Fruit fly (Drosophila melanogaster) whole organism, pupa: Measurements from ENCODE around the gene fok.

Experiments used
- CG10348 ChIP-seq: fragments of 200-800 bp; sonication (Bioruptor generic); IDR thresholded peaks from 2 replicates; pipeline ENCODE4 v1.3.6; 2022; ENCODE audit warnings: missing biosample characterization, missing genetic modification characterization
- CG12605 ChIP-seq: fragments of 200-800 bp; sonication (Bioruptor generic); IDR thresholded peaks from 2 replicates; pipeline ENCODE4 v1.3.6; 2022; ENCODE audit warnings: missing biosample characterization, missing genetic modification characterization
- CG13204 ChIP-seq: fragments of 200-800 bp; sonication (Bioruptor generic); optimal IDR thresholded peaks from 2 replicates; lab custom pipeline; 2018; ENCODE audit warnings: missing biosample characterization, mild to moderate bottlenecking, missing genetic modification characterization, moderate library complexity
- CG14655 ChIP-seq: fragments of 200-800 bp; sonication (Bioruptor generic); optimal IDR thresholded peaks from 3 replicates; lab custom pipeline; 2017; ENCODE audit warnings: mild to moderate bottlenecking, missing biosample characterization, missing genetic modification reagents, missing genetic modification characterization
- CG15710 ChIP-seq: fragments of 200-800 bp; sonication (Bioruptor generic); optimal IDR thresholded peaks from 2 replicates; lab custom pipeline; 2018; ENCODE audit warnings: missing biosample characterization, mild to moderate bottlenecking, missing genetic modification characterization, moderate library complexity
- CG17806 ChIP-seq: fragments of 200-800 bp; sonication (Bioruptor generic); optimal IDR thresholded peaks from 2 replicates; lab custom pipeline; 2018; ENCODE audit warnings: missing biosample characterization, mild to moderate bottlenecking, missing genetic modification characterization, moderate library complexity
- CG32121 ChIP-seq: fragments of 200-800 bp; sonication (Bioruptor generic); IDR thresholded peaks from 2 replicates; pipeline ENCODE4 v1.3.6; 2022; ENCODE audit warnings: missing biosample characterization, missing genetic modification characterization
- CG34367 ChIP-seq: fragments of 200-800 bp; sonication (Bioruptor generic); optimal IDR thresholded peaks from 2 replicates; lab custom pipeline; 2018; ENCODE audit warnings: missing biosample characterization, mild to moderate bottlenecking, missing genetic modification characterization
- CG4496 ChIP-seq: fragments of 200-800 bp; sonication (Bioruptor generic); IDR thresholded peaks from 3 replicates; pipeline ENCODE4 v1.3.6; 2022; ENCODE audit warnings: missing biosample characterization, missing genetic modification characterization
- CG8159 ChIP-seq: fragments of 200-800 bp; sonication (Bioruptor generic); optimal IDR thresholded peaks from 3 replicates; lab custom pipeline; 2018; ENCODE audit warnings: missing biosample characterization, mild to moderate bottlenecking, missing genetic modification characterization, moderate library complexity
- CG8301 ChIP-seq: fragments of 200-800 bp; sonication (Bioruptor generic); optimal IDR thresholded peaks from 2 replicates; lab custom pipeline; 2018; ENCODE audit warnings: missing biosample characterization, mild to moderate bottlenecking, missing genetic modification characterization
- CG9948 ChIP-seq: fragments of 200-800 bp; sonication (Bioruptor generic); optimal IDR thresholded peaks from 2 replicates; lab custom pipeline; 2018; ENCODE audit warnings: missing biosample characterization, mild to moderate bottlenecking, missing genetic modification characterization, moderate library complexity
- D1 ChIP-seq: fragments of 200-800 bp; sonication (Bioruptor generic); optimal IDR thresholded peaks from 2 replicates; lab custom pipeline; 2018; ENCODE audit warnings: missing biosample characterization, mild to moderate bottlenecking, missing genetic modification characterization, moderate library complexity
- EcR ChIP-seq: fragments of 200-800 bp; sonication (Bioruptor generic); optimal IDR thresholded peaks from 3 replicates; lab custom pipeline; 2019; ENCODE audit warnings: missing biosample characterization, missing genetic modification characterization, mild to moderate bottlenecking, moderate library complexity, missing genetic modification reagents
- Pif1A ChIP-seq: fragments of 200-800 bp; sonication (Bioruptor generic); optimal IDR thresholded peaks from 3 replicates; lab custom pipeline; 2016; ENCODE audit warnings: missing biosample characterization, missing genetic modification characterization
- Pif1B ChIP-seq: fragments of 200-800 bp; sonication (Bioruptor generic); optimal IDR thresholded peaks from 3 replicates; lab custom pipeline; 2016; ENCODE audit warnings: missing biosample characterization, missing genetic modification characterization
- Snoo ChIP-seq: fragments of 200-800 bp; sonication (Bioruptor generic); optimal IDR thresholded peaks from 3 replicates; lab custom pipeline; 2017; ENCODE audit warnings: missing biosample characterization, mild to moderate bottlenecking, missing genetic modification characterization, inconsistent platforms
- fd96Ca ChIP-seq: fragments of 200-800 bp; sonication (Bioruptor generic); IDR thresholded peaks from 3 replicates; pipeline ENCODE4 v1.3.6; 2022; ENCODE audit warnings: missing biosample characterization, missing genetic modification characterization
- gl ChIP-seq: fragments of 200-800 bp; sonication (Bioruptor generic); optimal IDR thresholded peaks from 2 replicates; lab custom pipeline; 2018; ENCODE audit warnings: missing biosample characterization, mild to moderate bottlenecking, missing genetic modification characterization
- rn ChIP-seq: fragments of 200-800 bp; sonication (Bioruptor generic); IDR thresholded peaks from 2 replicates; pipeline ENCODE4 v1.3.6; 2022; ENCODE audit warnings: missing biosample characterization, missing genetic modification characterization

fok gene

DNA sequence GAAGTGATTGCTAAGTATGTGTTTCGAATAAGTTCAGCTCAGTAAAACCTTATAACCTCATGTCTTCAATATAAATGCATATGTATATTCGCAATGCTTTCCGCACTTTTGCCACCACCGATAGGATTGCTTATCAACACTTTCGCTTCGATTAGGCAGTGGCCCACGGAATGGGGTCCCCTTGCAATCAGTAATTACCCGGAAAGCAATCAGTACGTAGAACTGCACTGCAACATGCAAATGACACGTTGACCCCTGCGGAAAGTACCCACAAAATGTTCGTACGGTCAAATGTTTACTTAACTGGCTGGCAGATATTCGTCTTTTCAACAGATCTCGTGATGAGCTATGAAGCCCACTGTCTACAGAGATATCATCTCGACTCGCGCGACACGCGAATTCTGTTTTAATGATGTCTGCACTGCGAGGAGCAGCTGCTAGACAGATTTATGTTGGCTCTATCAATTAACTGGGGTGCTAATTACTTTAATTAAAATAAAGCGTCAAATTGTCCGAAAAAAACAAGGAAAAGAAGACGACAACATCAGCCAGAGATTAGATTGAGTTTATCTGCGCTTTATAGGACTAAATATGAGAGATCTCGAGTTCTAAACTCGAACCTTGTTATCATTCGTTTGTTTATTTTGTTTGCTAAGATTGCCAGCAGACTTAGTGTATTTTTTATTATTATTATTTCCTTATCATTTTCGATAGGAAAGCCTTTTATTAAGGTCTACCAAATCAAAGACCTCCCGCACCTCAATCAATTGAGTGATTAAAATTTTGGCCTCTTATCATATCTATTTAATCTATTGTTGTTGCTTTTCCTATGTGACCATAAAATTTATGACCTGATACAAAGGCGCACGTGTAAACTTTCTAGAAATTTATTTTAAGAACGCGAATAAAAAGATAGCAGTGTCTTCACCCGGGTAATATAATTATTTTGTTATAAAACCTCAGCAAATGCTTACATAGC lies 7.2 kb downstream of the fok start:
- peak; percentile 59 for TF ChIP-seq EcR (GFP tag; lab: Kevin White, UChicago)
- no peak for TF ChIP-seq fd96Ca (GFP tag; lab: Robert Waterston, UW)
- no peak for TF ChIP-seq CG8159 (tag; lab: Kevin White, UChicago)
- TF ChIP-seq, all 21 proteins: peak for 1

DNA sequence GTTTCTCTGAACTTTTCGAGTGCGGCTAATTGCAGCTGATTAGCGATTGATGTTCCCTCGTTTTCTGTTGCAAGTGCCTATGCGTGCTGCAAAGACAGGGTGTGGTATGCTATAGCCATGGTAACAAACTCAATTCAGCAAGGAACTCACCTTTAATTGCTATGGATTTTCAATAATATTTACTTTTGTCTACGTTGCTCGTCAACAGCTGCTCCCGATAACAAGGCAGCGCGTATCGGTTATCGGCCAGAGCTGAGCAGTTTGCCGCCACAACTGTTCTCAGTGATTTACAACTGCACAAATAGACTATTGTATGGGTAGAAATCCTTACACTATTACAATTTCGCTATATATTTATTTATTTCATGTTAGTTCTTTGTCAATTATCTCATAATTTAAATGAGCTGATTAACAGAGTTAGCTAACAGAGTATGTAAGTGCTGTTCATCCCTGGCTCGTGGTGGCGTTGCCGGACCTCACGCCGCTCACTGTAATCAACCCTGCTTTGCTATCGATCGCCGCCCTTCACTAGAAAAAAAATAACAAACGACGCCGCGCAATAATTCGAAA lies 9.6 kb downstream of the fok start, which contains the start of the genes pr and neb:
pr (minus strand) TSS at position 225 of the 570 bp plus-strand sequence.
neb (plus strand) TSS at position 524 of the 570 bp plus-strand sequence.
- no peak for TF ChIP-seq CG9948 (tag; lab: Kevin White, UChicago)
- TF ChIP-seq rn (GFP tag; lab: Robert Waterston, UW) = no peak
- peak; percentile 61 for TF ChIP-seq Pif1B (GFP tag; lab: Kevin White, UChicago)
- no peak for TF ChIP-seq CG8301
- 0 out of 2 replicates have a peak, but pooled peaks have one; percentile 39 for TF ChIP-seq CG12605 (GFP tag; lab: Robert Waterston, UW)
- TF ChIP-seq CG8159 (tag; lab: Kevin White, UChicago) = no peak
- peak; percentile 50 for TF ChIP-seq CG15710
- TF ChIP-seq CG34367 (tag; lab: Kevin White, UChicago) = peak; percentile 36
- TF ChIP-seq fd96Ca (GFP tag; lab: Robert Waterston, UW) = no peak
- no peak for TF ChIP-seq CG13204 (GFP tag; lab: Kevin White, UChicago)
- TF ChIP-seq Pif1A (GFP tag; lab: Kevin White, UChicago) = no peak
- no peak for TF ChIP-seq D1 (tag; lab: Kevin White, UChicago)
- no peak for TF ChIP-seq CG14655 (GFP tag; lab: Kevin White, UChicago)
- no peak for TF ChIP-seq CG32121 (GFP tag; lab: Robert Waterston, UW)
- no peak for TF ChIP-seq gl (tag; lab: Kevin White, UChicago)
- TF ChIP-seq CG17806 (tag; lab: Kevin White, UChicago) = no peak
- no peak for TF ChIP-seq Snoo (tag; lab: Kevin White, UChicago)

- TF ChIP-seq CG4496 = no peak
- TF ChIP-seq Pif1A (GFP tag; lab: Kevin White, UChicago) = no peak
- no peak for TF ChIP-seq CG17806 (tag; lab: Kevin White, UChicago)
- no peak for TF ChIP-seq CG10348 (GFP tag; lab: Robert Waterston, UW)
- no peak for TF ChIP-seq D1 (tag; lab: Kevin White, UChicago)
- TF ChIP-seq Snoo (tag; lab: Kevin White, UChicago) = no peak
Observed at dm6 chr2L:20074388-20074787, 10.5 kb downstream of the fok start.

DNA sequence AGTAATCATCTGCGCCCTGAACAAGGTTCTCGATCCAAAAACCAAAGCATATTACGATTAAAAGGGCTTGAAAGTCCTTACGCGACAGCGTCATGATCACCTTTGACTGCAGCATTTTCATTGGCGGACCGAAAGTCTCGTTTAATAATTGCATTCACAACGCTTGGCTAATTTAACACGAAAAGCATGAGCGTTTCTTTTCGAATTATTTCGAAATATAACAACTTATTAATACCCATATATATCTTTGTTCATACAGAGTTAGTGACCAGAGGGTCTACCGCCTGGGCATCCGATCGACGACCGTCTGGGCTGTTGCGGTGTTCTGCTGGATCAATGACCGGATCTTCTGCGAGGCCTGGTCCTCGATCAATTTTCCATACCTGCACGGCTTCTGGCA lies 12.8 kb downstream of the fok start, which contains the start of gene CG10730:
CG10730 (minus strand) TSS at position 101 of the 400 bp plus-strand sequence.
- no peak for TF ChIP-seq CG10348 (GFP tag; lab: Robert Waterston, UW)

DNA sequence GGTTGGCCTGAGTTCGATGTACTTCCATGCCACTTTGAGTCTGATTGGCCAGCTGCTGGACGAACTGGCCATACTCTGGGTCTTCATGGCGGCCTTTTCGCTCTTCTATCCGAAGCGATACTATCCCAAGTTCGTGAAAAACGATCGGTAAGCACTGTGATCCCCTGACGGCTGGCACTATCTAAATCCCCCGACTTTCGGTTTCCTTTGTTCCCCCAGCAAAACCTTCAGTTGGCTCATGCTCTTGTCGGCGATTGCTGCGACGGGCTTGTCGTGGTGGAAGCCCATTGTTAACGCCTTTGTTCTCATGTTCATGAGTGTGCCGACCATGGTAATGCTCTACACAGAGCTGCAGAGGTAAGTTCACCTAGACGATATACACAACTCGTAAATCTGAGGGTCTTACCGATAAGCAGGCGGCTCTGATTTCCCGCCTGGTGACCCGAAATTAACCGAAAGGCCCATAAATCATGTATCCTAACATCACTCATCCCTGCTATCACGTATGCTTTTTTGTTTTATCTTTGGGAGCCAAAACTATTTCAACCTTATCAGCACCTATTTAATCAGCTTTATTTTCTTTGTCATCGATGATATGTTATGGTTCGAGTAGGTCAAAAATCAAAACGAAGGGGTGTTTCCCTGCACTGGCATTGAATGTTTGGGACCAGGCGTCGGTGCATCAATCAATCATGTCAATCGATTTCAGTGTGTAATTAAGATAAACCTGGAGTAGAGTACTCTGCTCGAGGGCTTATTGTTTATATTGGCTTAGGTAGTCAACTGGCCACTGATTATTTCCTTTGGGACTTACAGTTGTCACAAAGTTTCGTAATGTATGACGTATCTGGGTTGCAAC lies 15.5 kb downstream of the fok start:
- TF ChIP-seq EcR (GFP tag; lab: Kevin White, UChicago) (peak; percentile 87), rn (GFP tag; lab: Robert Waterston, UW) (no peak), Snoo (tag; lab: Kevin White, UChicago) (no peak)

- TF ChIP-seq CG8301 = no peak
- TF ChIP-seq CG34367 (tag; lab: Kevin White, UChicago) = no peak
- no peak for TF ChIP-seq fd96Ca (GFP tag; lab: Robert Waterston, UW)
- peak; percentile 84 for TF ChIP-seq EcR (GFP tag; lab: Kevin White, UChicago)
Observed at dm6 chr2L:20067928-20068327, 16.9 kb downstream of the fok start.

DNA sequence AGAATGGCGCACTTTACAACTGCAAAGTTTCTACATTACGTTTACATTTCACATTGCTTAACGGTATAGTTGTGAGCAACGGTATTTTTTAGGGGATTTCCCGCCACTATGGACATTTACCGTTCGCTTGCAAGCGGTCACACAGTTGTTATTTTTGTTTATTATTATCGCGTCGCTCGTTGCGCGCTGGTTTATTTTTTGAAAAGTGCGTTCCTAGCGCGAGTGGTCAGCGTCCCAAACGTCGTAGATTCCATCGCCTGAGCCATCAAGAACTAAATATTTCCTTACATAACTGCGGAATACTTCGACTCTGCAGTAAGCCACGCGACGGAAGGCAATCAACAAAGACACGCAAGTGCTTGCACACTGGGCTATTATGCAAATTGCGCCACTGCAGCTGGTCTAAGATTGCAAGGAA lies 18.6 kb downstream of the fok start, which contains the start of gene bwa:
bwa (plus strand) TSS at position 159 of the 418 bp plus-strand sequence.
- TF ChIP-seq CG12605 (GFP tag; lab: Robert Waterston, UW) = no peak
- peak; percentile 13 for TF ChIP-seq EcR (GFP tag; lab: Kevin White, UChicago)
- peak; percentile 36; the same call in 1 of the 3 replicates for TF ChIP-seq fd96Ca (GFP tag; lab: Robert Waterston, UW)
- peak; percentile 19 for TF ChIP-seq gl (tag; lab: Kevin White, UChicago)
